Fruit fly (Drosophila melanogaster) whole organism, embryonic: ENCODE measurements around the gene Glys.
A peak's percentile ranks its signal among the peaks of the same experiment; 100 is the strongest.

Experiments
- ATbp ChIP-seq: fragments of 200-800 bp; sonication (Bioruptor generic); optimal IDR thresholded peaks from 2 replicates; lab custom pipeline; 2017; ENCODE audit warnings: missing biosample characterization, mild to moderate bottlenecking, missing genetic modification characterization, missing genetic modification reagents
- Antp ChIP-seq: fragments of 200-800 bp; sonication (Bioruptor generic); optimal IDR thresholded peaks from 3 replicates; lab custom pipeline; 2016; ENCODE audit warnings: missing biosample characterization, missing genetic modification characterization
- Atf3 ChIP-seq: fragments of 200-800 bp; sonication (Bioruptor generic); optimal IDR thresholded peaks from 3 replicates; lab custom pipeline; 2016; ENCODE audit warnings: missing biosample characterization, missing genetic modification characterization
- Bgb ChIP-seq: fragments of 200-800 bp; sonication (Bioruptor generic); IDR thresholded peaks from 2 replicates; pipeline ENCODE4 v1.3.6; 2022; ENCODE audit warnings: missing biosample characterization, missing genetic modification characterization; ENCODE audit not compliant: partially characterized antibody
- Bteb2 ChIP-seq: fragments of 200-800 bp; sonication (Bioruptor generic); optimal IDR thresholded peaks from 2 replicates; lab custom pipeline; 2016; ENCODE audit warnings: missing biosample characterization, missing genetic modification characterization
- CG10147 ChIP-seq: fragments of 200-800 bp; sonication (Bioruptor generic); optimal IDR thresholded peaks from 2 replicates; lab custom pipeline; 2019; ENCODE audit warnings: missing biosample characterization, mild to moderate bottlenecking, missing genetic modification characterization, moderate library complexity
- CG10979 ChIP-seq: fragments of 200-800 bp; sonication (Bioruptor generic); optimal IDR thresholded peaks from 2 replicates; lab custom pipeline; 2018; ENCODE audit warnings: missing biosample characterization, mild to moderate bottlenecking, missing genetic modification characterization, moderate library complexity
- CG11504 ChIP-seq: fragments of 200-800 bp; sonication (Bioruptor generic); optimal IDR thresholded peaks from 3 replicates; lab custom pipeline; 2019; ENCODE audit warnings: missing biosample characterization, mild to moderate bottlenecking, missing genetic modification characterization, moderate library complexity
- CG13424 ChIP-seq: fragments of 200-800 bp; sonication (Bioruptor generic); optimal IDR thresholded peaks from 2 replicates; lab custom pipeline; 2019; ENCODE audit warnings: missing biosample characterization, mild to moderate bottlenecking, missing genetic modification characterization, moderate library complexity
- CG15514 ChIP-seq: fragments of 200-800 bp; sonication (Bioruptor generic); optimal IDR thresholded peaks from 3 replicates; lab custom pipeline; 2017; ENCODE audit warnings: missing biosample characterization, missing genetic modification characterization, mild to moderate bottlenecking, moderate library complexity, missing genetic modification reagents
- CG1602 ChIP-seq: fragments of 200-800 bp; sonication (Bioruptor generic); optimal IDR thresholded peaks from 3 replicates; lab custom pipeline; 2016; ENCODE audit warnings: missing biosample characterization, missing genetic modification characterization
- CG17568 ChIP-seq: fragments of 200-800 bp; sonication (Bioruptor generic); optimal IDR thresholded peaks from 2 replicates; lab custom pipeline; 2018; ENCODE audit warnings: missing biosample characterization, mild to moderate bottlenecking, missing genetic modification characterization, moderate library complexity
- CG17829 ChIP-seq: fragments of 200-800 bp; optimal IDR thresholded peaks from 2 replicates; lab custom pipeline; 2019; ENCODE audit warnings: missing biosample characterization, mild to moderate bottlenecking, missing genetic modification characterization, moderate library complexity
- CG17912 ChIP-seq: fragments of 200-800 bp; sonication (Bioruptor generic); optimal IDR thresholded peaks from 2 replicates; lab custom pipeline; 2018; ENCODE audit warnings: missing biosample characterization, mild to moderate bottlenecking, missing genetic modification characterization
- CG18599 ChIP-seq: fragments of 200-800 bp; sonication (Bioruptor generic); optimal IDR thresholded peaks from 3 replicates; lab custom pipeline; 2017; ENCODE audit warnings: missing biosample characterization, missing genetic modification characterization, mild to moderate bottlenecking, moderate library complexity, missing genetic modification reagents
- CG18619 ChIP-seq: fragments of 200-800 bp; sonication (Bioruptor generic); optimal IDR thresholded peaks from 3 replicates; lab custom pipeline; 2017; ENCODE audit warnings: missing biosample characterization, mild to moderate bottlenecking, missing genetic modification characterization
- CG2678 ChIP-seq: fragments of 200-800 bp; sonication (Bioruptor generic); optimal IDR thresholded peaks from 3 replicates; lab custom pipeline; 2019; ENCODE audit warnings: missing biosample characterization, mild to moderate bottlenecking, missing genetic modification characterization, moderate library complexity
- CG4282 ChIP-seq: fragments of 200-800 bp; sonication (Bioruptor generic); optimal IDR thresholded peaks from 2 replicates; lab custom pipeline; 2016; ENCODE audit warnings: missing biosample characterization, missing genetic modification characterization
- CG4360 ChIP-seq: fragments of 200-800 bp; sonication (Bioruptor generic); IDR thresholded peaks from 2 replicates; pipeline ENCODE4 v1.3.6; 2022; ENCODE audit warnings: missing biosample characterization, missing genetic modification characterization
- CG6854 ChIP-seq: fragments of 200-800 bp; sonication (Bioruptor generic); optimal IDR thresholded peaks from 3 replicates; lab custom pipeline; 2017; ENCODE audit warnings: missing biosample characterization, mild to moderate bottlenecking, missing genetic modification characterization
- CG7839 ChIP-seq: fragments of 200-800 bp; sonication (Bioruptor generic); optimal IDR thresholded peaks from 3 replicates; lab custom pipeline; 2018; ENCODE audit warnings: missing biosample characterization, mild to moderate bottlenecking, missing genetic modification characterization, moderate library complexity
- CG9876 ChIP-seq: fragments of 200-800 bp; sonication (Bioruptor generic); optimal IDR thresholded peaks from 2 replicates; lab custom pipeline; 2016; ENCODE audit warnings: missing biosample characterization, missing genetic modification characterization
- D19B ChIP-seq: fragments of 200-800 bp; sonication (Bioruptor generic); optimal IDR thresholded peaks from 2 replicates; lab custom pipeline; 2017; ENCODE audit warnings: missing biosample characterization, mild to moderate bottlenecking, missing genetic modification characterization
- MTF-1 ChIP-seq: fragments of 200-800 bp; sonication (Bioruptor generic); optimal IDR thresholded peaks from 2 replicates; lab custom pipeline; 2018; ENCODE audit warnings: missing biosample characterization, mild to moderate bottlenecking, missing genetic modification characterization, borderline replicate concordance
- Mad ChIP-seq: fragments of 200-800 bp; sonication (Bioruptor generic); optimal IDR thresholded peaks from 2 replicates; lab custom pipeline; 2016; ENCODE audit warnings: missing biosample characterization, missing genetic modification characterization
- NfI ChIP-seq: fragments of 200-800 bp; sonication (Bioruptor generic); optimal IDR thresholded peaks from 3 replicates; lab custom pipeline; 2018; ENCODE audit warnings: missing biosample characterization, mild to moderate bottlenecking, missing genetic modification characterization, moderate library complexity
- PHDP ChIP-seq: fragments of 200-800 bp; sonication (Bioruptor generic); optimal IDR thresholded peaks from 3 replicates; lab custom pipeline; 2018; ENCODE audit warnings: missing biosample characterization, mild to moderate bottlenecking, missing genetic modification characterization, moderate library complexity
- Ptx1 ChIP-seq: fragments of 200-800 bp; sonication (Bioruptor generic); IDR thresholded peaks from 2 replicates; pipeline ENCODE4 v1.3.6; 2022; ENCODE audit warnings: missing biosample characterization, missing genetic modification characterization
- Spps ChIP-seq: fragments of 200-800 bp; sonication (Bioruptor generic); optimal IDR thresholded peaks from 2 replicates; lab custom pipeline; 2018; ENCODE audit warnings: missing biosample characterization, mild to moderate bottlenecking, missing genetic modification characterization
- Ssrp ChIP-seq: fragments of 200-800 bp; sonication (Bioruptor generic); optimal IDR thresholded peaks from 2 replicates; lab custom pipeline; 2018; ENCODE audit warnings: missing biosample characterization, mild to moderate bottlenecking, missing genetic modification characterization, moderate library complexity
- bsh ChIP-seq, 2 experiments: fragments of 200-800 bp; sonication (Bioruptor generic); optimal IDR thresholded peaks; 2 replicates each; lab custom pipeline; 2017 to 2018; ENCODE audit warnings: mild to moderate bottlenecking in 2 of 2, missing biosample characterization in 2 of 2, missing genetic modification characterization in 2 of 2, moderate library complexity in 1 of 2
- chif ChIP-seq, 2 experiments: fragments of 200-800 bp; sonication (Bioruptor generic); optimal IDR thresholded peaks; 3 replicates each; lab custom pipeline; 2016; ENCODE audit warnings: missing biosample characterization in 2 of 2, missing genetic modification characterization in 2 of 2
- da ChIP-seq: fragments of 200-800 bp; sonication (Bioruptor generic); optimal IDR thresholded peaks from 2 replicates; lab custom pipeline; 2016; ENCODE audit warnings: missing biosample characterization, missing genetic modification characterization
- dpn ChIP-seq, 2 experiments: fragments of 200-800 bp; sonication (Bioruptor generic); optimal IDR thresholded peaks; 3 replicates each; lab custom pipeline; 2016; ENCODE audit warnings: missing biosample characterization in 2 of 2, missing genetic modification characterization in 2 of 2
- fd64A ChIP-seq: fragments of 200-800 bp; sonication (Bioruptor generic); optimal IDR thresholded peaks from 3 replicates; lab custom pipeline; 2018; ENCODE audit warnings: missing biosample characterization, mild to moderate bottlenecking, missing genetic modification characterization
- fd96Cb ChIP-seq: fragments of 200-800 bp; sonication (Bioruptor generic); optimal IDR thresholded peaks from 2 replicates; lab custom pipeline; 2018; ENCODE audit warnings: missing biosample characterization, mild to moderate bottlenecking, missing genetic modification characterization, moderate library complexity
- gcm2 ChIP-seq: fragments of 200-800 bp; sonication (Bioruptor generic); optimal IDR thresholded peaks from 2 replicates; lab custom pipeline; 2016; ENCODE audit warnings: missing biosample characterization, missing genetic modification characterization
- maf-S ChIP-seq: fragments of 200-800 bp; sonication (Bioruptor generic); optimal IDR thresholded peaks from 2 replicates; lab custom pipeline; 2016; ENCODE audit warnings: missing biosample characterization, missing genetic modification characterization
- mirr ChIP-seq: fragments of 200-800 bp; sonication (Bioruptor generic); optimal IDR thresholded peaks from 3 replicates; lab custom pipeline; 2018; ENCODE audit warnings: missing biosample characterization, mild to moderate bottlenecking, missing genetic modification characterization
- nerfin-1 ChIP-seq: fragments of 200-800 bp; sonication (Bioruptor generic); optimal IDR thresholded peaks from 3 replicates; lab custom pipeline; 2019; ENCODE audit warnings: missing biosample characterization, mild to moderate bottlenecking, missing genetic modification characterization, moderate library complexity
- odd ChIP-seq: fragments of 200-800 bp; sonication (Bioruptor generic); optimal IDR thresholded peaks from 2 replicates; lab custom pipeline; 2017; ENCODE audit warnings: missing biosample characterization, mild to moderate bottlenecking, missing genetic modification characterization
- pnt ChIP-seq: fragments of 200-800 bp; sonication (Bioruptor generic); optimal IDR thresholded peaks from 3 replicates; lab custom pipeline; 2016; ENCODE audit warnings: missing biosample characterization, missing genetic modification characterization
- run ChIP-seq: fragments of 200-800 bp; sonication (Bioruptor generic); optimal IDR thresholded peaks from 3 replicates; lab custom pipeline; 2018; ENCODE audit warnings: missing biosample characterization, mild to moderate bottlenecking, missing genetic modification characterization
- schlank ChIP-seq: fragments of 200-800 bp; sonication (Bioruptor generic); optimal IDR thresholded peaks from 2 replicates; lab custom pipeline; 2018; ENCODE audit warnings: missing biosample characterization, mild to moderate bottlenecking, missing genetic modification characterization
- scrt ChIP-seq: fragments of 200-800 bp; sonication (Bioruptor generic); optimal IDR thresholded peaks from 2 replicates; lab custom pipeline; 2018; ENCODE audit warnings: missing biosample characterization, mild to moderate bottlenecking, missing genetic modification characterization, moderate library complexity
- sug ChIP-seq: fragments of 200-800 bp; optimal IDR thresholded peaks from 2 replicates; lab custom pipeline; 2019; ENCODE audit warnings: missing biosample characterization, mild to moderate bottlenecking, missing genetic modification characterization, moderate library complexity
- ttk ChIP-seq: fragments of 200-800 bp; sonication (Bioruptor generic); IDR thresholded peaks from 2 replicates; pipeline ENCODE4 v2.1.2; 2022; ENCODE audit warnings: missing biosample characterization, missing genetic modification characterization
- vfl ChIP-seq: fragments of 200-800 bp; sonication (Bioruptor generic); optimal IDR thresholded peaks from 2 replicates; lab custom pipeline; 2016; ENCODE audit warnings: missing biosample characterization, missing genetic modification characterization
- vnd ChIP-seq: fragments of 200-800 bp; sonication (Bioruptor generic); IDR thresholded peaks from 3 replicates; pipeline ENCODE4 v1.3.6; 2022; ENCODE audit warnings: missing biosample characterization, missing genetic modification characterization; ENCODE audit not compliant: partially characterized antibody

Glys gene

dm6 chr3R:15131677-15132076, 15.7 kb downstream of the Glys start, which contains the start of gene CG42788 (continued):
- TF ChIP-seq Atf3 (GFP tag; lab: Kevin White, UChicago) (peak; percentile 48), CG7839 (tag; lab: Kevin White, UChicago) (peak; percentile 52), vfl (GFP tag; lab: Kevin White, UChicago) (peak; percentile 67), PHDP (peak; percentile 77), odd (GFP tag; lab: Kevin White, UChicago) (peak; percentile 48), da (GFP tag; lab: Kevin White, UChicago) (peak; percentile 88), Ssrp (tag; lab: Kevin White, UChicago) (no peak), Ptx1 (GFP tag; lab: Robert Waterston, UW) (no peak), ATbp (GFP tag; lab: Kevin White, UChicago) (peak; percentile 97), dpn (GFP tag; optimal IDR thresholded peaks at IDR 0.05; lab: Kevin White, UChicago) (peak; percentile 59 to 75), run (tag; lab: Kevin White, UChicago) (peak; percentile 55), Bteb2 (GFP tag; lab: Kevin White, UChicago) (peak; percentile 75), gcm2 (GFP tag; lab: Kevin White, UChicago) (peak; percentile 85), CG17568 (GFP tag; lab: Kevin White, UChicago) (peak; percentile 27), MTF-1 (peak; percentile 44), Spps (tag; lab: Kevin White, UChicago) (peak; percentile 11), ttk (GFP tag; lab: Robert Waterston, UW) (no peak), scrt (GFP tag; lab: Kevin White, UChicago) (peak; percentile 73), mirr (peak; percentile 63), CG13424 (tag; lab: Kevin White, UChicago) (peak; percentile 56), CG4360 (GFP tag; lab: Robert Waterston, UW) (no peak), CG18599 (GFP tag; lab: Kevin White, UChicago) (peak; percentile 18), CG9876 (GFP tag; lab: Kevin White, UChicago) (peak; percentile 57), sug (tag; lab: Kevin White, UChicago) (peak; percentile 67), fd64A (GFP tag; lab: Kevin White, UChicago) (peak; percentile 11), bsh (GFP tag; optimal IDR thresholded peaks at IDR 0.05; lab: Kevin White, UChicago) (peak; percentile 50 to 58), Antp (GFP tag; lab: Kevin White, UChicago) (peak; percentile 40), CG10147 (GFP tag; lab: Kevin White, UChicago) (no peak), chif (GFP tag; optimal IDR thresholded peaks at IDR 0.05; lab: Kevin White, UChicago) (peak in 1 of 2 experiments; percentile 36), Mad (GFP tag; lab: Kevin White, UChicago) (peak; percentile 88), CG15514 (GFP tag; lab: Kevin White, UChicago) (peak; percentile 65), pnt (GFP tag; lab: Kevin White, UChicago) (peak; percentile 39), CG17912 (GFP tag; lab: Kevin White, UChicago) (peak; percentile 88), maf-S (GFP tag; lab: Kevin White, UChicago) (peak; percentile 58), CG4282 (peak; percentile 86), schlank (peak; percentile 44), nerfin-1 (tag; lab: Kevin White, UChicago) (peak; percentile 25), CG10979 (peak; percentile 5), CG6854 (GFP tag; lab: Kevin White, UChicago) (peak; percentile 28), CG17829 (tag; lab: Kevin White, UChicago) (peak; percentile 57), vnd (GFP tag; lab: Robert Waterston, UW) (no peak), D19B (no peak), NfI (GFP tag; lab: Kevin White, UChicago) (peak; percentile 70), CG11504 (peak; percentile 57), CG2678 (peak; percentile 45), CG18619 (peak; percentile 49), CG1602 (no peak), Bgb (GFP tag; lab: Robert Waterston, UW) (no peak), fd96Cb (tag; lab: Kevin White, UChicago) (no peak)
